Fruit fly (Drosophila melanogaster) whole organism, prepupa: ENCODE results near the gene grk.

Experiments
- CG10631 ChIP-seq: fragments of 200-800 bp; sonication (Bioruptor generic); optimal IDR thresholded peaks from 2 replicates; lab custom pipeline; 2016; ENCODE audit warnings: missing biosample characterization, missing genetic modification characterization
- CG10669 ChIP-seq: fragments of 200-800 bp; sonication (Bioruptor generic); optimal IDR thresholded peaks from 3 replicates; lab custom pipeline; 2018; ENCODE audit warnings: missing biosample characterization, mild to moderate bottlenecking, missing genetic modification characterization, moderate library complexity
- CG11294 ChIP-seq: fragments of 200-800 bp; sonication (Bioruptor generic); IDR thresholded peaks from 2 replicates; pipeline ENCODE4 v1.3.6; 2022; ENCODE audit warnings: missing biosample characterization, missing genetic modification characterization
- CG11762 ChIP-seq: fragments of 200-800 bp; sonication (Bioruptor generic); optimal IDR thresholded peaks from 3 replicates; lab custom pipeline; 2016; ENCODE audit warnings: missing biosample characterization, missing genetic modification characterization; ENCODE audit not compliant: insufficient read depth
- CG11902 ChIP-seq: fragments of 200-800 bp; sonication (Bioruptor generic); optimal IDR thresholded peaks from 3 replicates; lab custom pipeline; 2016; ENCODE audit warnings: missing biosample characterization, missing genetic modification characterization
- CG15336 ChIP-seq: fragments of 200-800 bp; sonication (Bioruptor generic); IDR thresholded peaks from 2 replicates; pipeline ENCODE4 v1.3.6; 2022; ENCODE audit warnings: missing biosample characterization, missing genetic modification characterization
- CG1621 ChIP-seq: fragments of 200-800 bp; sonication (Bioruptor generic); optimal IDR thresholded peaks from 3 replicates; lab custom pipeline; 2018; ENCODE audit warnings: missing biosample characterization, mild to moderate bottlenecking, missing genetic modification characterization
- CG3032 ChIP-seq: fragments of 200-800 bp; optimal IDR thresholded peaks from 2 replicates; lab custom pipeline; 2019; ENCODE audit warnings: missing biosample characterization, mild to moderate bottlenecking, missing genetic modification characterization, moderate library complexity
- CG31627 ChIP-seq: fragments of 200-800 bp; sonication (Bioruptor generic); optimal IDR thresholded peaks from 3 replicates; lab custom pipeline; 2016; ENCODE audit warnings: missing biosample characterization, missing genetic modification characterization
- CG32006 ChIP-seq: fragments of 200-800 bp; sonication (Bioruptor generic); optimal IDR thresholded peaks from 3 replicates; lab custom pipeline; 2017; ENCODE audit warnings: missing biosample characterization, mild to moderate bottlenecking, missing genetic modification characterization
- CG34406 ChIP-seq: fragments of 200-800 bp; sonication (Bioruptor generic); optimal IDR thresholded peaks from 3 replicates; lab custom pipeline; 2016; ENCODE audit warnings: missing biosample characterization, missing genetic modification characterization
- CG3919 ChIP-seq: fragments of 200-800 bp; sonication (Bioruptor generic); optimal IDR thresholded peaks from 3 replicates; lab custom pipeline; 2016; ENCODE audit warnings: missing biosample characterization, missing genetic modification characterization
- CG6163 ChIP-seq: fragments of 200-800 bp; sonication (Bioruptor generic); IDR thresholded peaks from 3 replicates; pipeline ENCODE4 v1.3.6; 2022; ENCODE audit warnings: missing biosample characterization, missing genetic modification characterization
- CG6792 ChIP-seq: fragments of 200-800 bp; sonication (Bioruptor generic); optimal IDR thresholded peaks from 3 replicates; lab custom pipeline; 2016; ENCODE audit warnings: missing biosample characterization, missing genetic modification characterization
- CG6808 ChIP-seq: fragments of 200-800 bp; sonication (Bioruptor generic); optimal IDR thresholded peaks from 3 replicates; lab custom pipeline; 2017; ENCODE audit warnings: missing biosample characterization, missing genetic modification characterization, mild to moderate bottlenecking, moderate library complexity, missing genetic modification reagents
- CG6854 ChIP-seq: fragments of 200-800 bp; sonication (Bioruptor generic); optimal IDR thresholded peaks from 2 replicates; lab custom pipeline; 2017; ENCODE audit warnings: missing biosample characterization, mild to moderate bottlenecking, missing genetic modification characterization
- CG8319 ChIP-seq: fragments of 200-800 bp; sonication (Bioruptor generic); optimal IDR thresholded peaks from 3 replicates; lab custom pipeline; 2016; ENCODE audit warnings: missing biosample characterization, missing genetic modification characterization
- CG8632 ChIP-seq: fragments of 200-800 bp; sonication (Bioruptor generic); optimal IDR thresholded peaks from 3 replicates; lab custom pipeline; 2016; ENCODE audit warnings: missing biosample characterization, missing genetic modification characterization
- CG9139 ChIP-seq: fragments of 200-800 bp; sonication (Bioruptor generic); optimal IDR thresholded peaks from 3 replicates; lab custom pipeline; 2017; ENCODE audit warnings: missing biosample characterization, mild to moderate bottlenecking, missing genetic modification characterization
- Eip75B ChIP-seq: fragments of 200-800 bp; sonication (Bioruptor generic); optimal IDR thresholded peaks from 3 replicates; lab custom pipeline; 2016; ENCODE audit warnings: missing biosample characterization, missing genetic modification characterization
- Eip78C ChIP-seq: fragments of 200-800 bp; sonication (Bioruptor generic); peaks from one replicate; lab custom pipeline; 2016; ENCODE audit warnings: missing biosample characterization, missing genetic modification characterization
- Eip93F ChIP-seq: fragments of 200-800 bp; sonication (Bioruptor generic); optimal IDR thresholded peaks from 2 replicates; lab custom pipeline; 2016; ENCODE audit warnings: missing biosample characterization, mild to moderate bottlenecking, missing genetic modification characterization
- Ets96B ChIP-seq: fragments of 200-800 bp; optimal IDR thresholded peaks from 2 replicates; lab custom pipeline; 2019; ENCODE audit warnings: missing biosample characterization, mild to moderate bottlenecking, missing genetic modification characterization, moderate library complexity
- Hr38 ChIP-seq: sonication (Bioruptor generic); optimal IDR thresholded peaks from 2 replicates; lab custom pipeline; 2016; ENCODE audit warnings: missing biosample characterization, missing genetic modification characterization
- Hr39 ChIP-seq: fragments of 200-800 bp; sonication (Bioruptor generic); optimal IDR thresholded peaks from 2 replicates; lab custom pipeline; 2016; ENCODE audit warnings: missing biosample characterization, missing genetic modification characterization
- Hr4 ChIP-seq: fragments of 200-800 bp; sonication (Bioruptor generic); optimal IDR thresholded peaks from 3 replicates; lab custom pipeline; 2016; ENCODE audit warnings: missing biosample characterization, missing genetic modification characterization
- Met ChIP-seq: fragments of 200-800 bp; sonication (Bioruptor generic); optimal IDR thresholded peaks from 3 replicates; lab custom pipeline; 2016; ENCODE audit warnings: missing biosample characterization, missing genetic modification characterization
- OdsH ChIP-seq: fragments of 200-800 bp; sonication (Bioruptor generic); optimal IDR thresholded peaks from 3 replicates; lab custom pipeline; 2016; ENCODE audit warnings: missing biosample characterization, missing genetic modification characterization
- Smox ChIP-seq: fragments of 200-800 bp; sonication (Bioruptor generic); optimal IDR thresholded peaks from 3 replicates; lab custom pipeline; 2016; ENCODE audit warnings: missing biosample characterization, missing genetic modification characterization
- Sox102F ChIP-seq: fragments of 200-800 bp; sonication (Bioruptor generic); optimal IDR thresholded peaks from 2 replicates; lab custom pipeline; 2016; ENCODE audit warnings: missing biosample characterization, mild to moderate bottlenecking, missing genetic modification characterization
- Sox14 ChIP-seq: fragments of 200-800 bp; sonication (Bioruptor generic); optimal IDR thresholded peaks from 3 replicates; lab custom pipeline; 2016; ENCODE audit warnings: missing biosample characterization, missing genetic modification characterization
- Sox15 ChIP-seq: fragments of 200-800 bp; sonication (Bioruptor generic); optimal IDR thresholded peaks from 3 replicates; lab custom pipeline; 2016; ENCODE audit warnings: missing biosample characterization, missing genetic modification characterization
- achi ChIP-seq: fragments of 200-800 bp; sonication (Bioruptor generic); optimal IDR thresholded peaks from 3 replicates; lab custom pipeline; 2016; ENCODE audit warnings: missing biosample characterization, missing genetic modification characterization
- acj6 ChIP-seq: fragments of 200-800 bp; sonication (Bioruptor generic); optimal IDR thresholded peaks from 3 replicates; lab custom pipeline; 2016; ENCODE audit warnings: missing biosample characterization, missing genetic modification characterization
- dac ChIP-seq: fragments of 200-800 bp; sonication (Bioruptor generic); optimal IDR thresholded peaks from 2 replicates; lab custom pipeline; 2017; ENCODE audit warnings: missing biosample characterization, mild to moderate bottlenecking, missing genetic modification characterization
- dsx ChIP-seq: fragments of 200-800 bp; optimal IDR thresholded peaks from 3 replicates; lab custom pipeline; 2019; ENCODE audit warnings: missing biosample characterization, mild to moderate bottlenecking, missing genetic modification characterization, moderate library complexity; ENCODE audit not compliant: poor library complexity, severe bottlenecking
- eg ChIP-seq: fragments of 200-800 bp; sonication (Bioruptor generic); IDR thresholded peaks from 3 replicates; pipeline ENCODE4 v1.3.6; 2022; ENCODE audit warnings: missing biosample characterization, missing genetic modification characterization
- fd59A ChIP-seq: fragments of 200-800 bp; sonication (Bioruptor generic); optimal IDR thresholded peaks from 2 replicates; lab custom pipeline; 2017; ENCODE audit warnings: missing biosample characterization, mild to moderate bottlenecking, missing genetic modification characterization, missing genetic modification reagents
- fkh ChIP-seq: fragments of 200-800 bp; sonication (Bioruptor generic); optimal IDR thresholded peaks from 3 replicates; lab custom pipeline; 2017; ENCODE audit warnings: missing biosample characterization, mild to moderate bottlenecking, missing genetic modification characterization, moderate library complexity
- lz ChIP-seq: fragments of 200-800 bp; sonication (Bioruptor generic); optimal IDR thresholded peaks from 3 replicates; lab custom pipeline; 2016; ENCODE audit warnings: missing biosample characterization, missing genetic modification characterization
- net ChIP-seq: fragments of 200-800 bp; sonication (Bioruptor generic); optimal IDR thresholded peaks from 3 replicates; lab custom pipeline; 2016; ENCODE audit warnings: missing biosample characterization, missing genetic modification characterization
- pdm3 ChIP-seq: fragments of 200-800 bp; sonication (Bioruptor generic); optimal IDR thresholded peaks from 3 replicates; lab custom pipeline; 2016; ENCODE audit warnings: missing biosample characterization, missing genetic modification characterization
- salr ChIP-seq, 2 experiments: fragments of 200-800 bp; sonication (Bioruptor generic); optimal IDR thresholded peaks; 3 replicates each; lab custom pipeline; 2016 to 2018; ENCODE audit warnings: missing biosample characterization in 2 of 2, missing genetic modification characterization in 2 of 2, mild to moderate bottlenecking in 1 of 2
- spab ChIP-seq: fragments of 200-800 bp; sonication (Bioruptor generic); optimal IDR thresholded peaks from 2 replicates; lab custom pipeline; 2017; ENCODE audit warnings: missing biosample characterization, mild to moderate bottlenecking, missing genetic modification characterization, missing genetic modification reagents
- ss ChIP-seq, 2 experiments: fragments of 200-800 bp; sonication (Bioruptor generic); optimal IDR thresholded peaks; 2 replicates in 1 of 2; 3 replicates in 1 of 2; lab custom pipeline; 2017 to 2018; ENCODE audit warnings: mild to moderate bottlenecking in 2 of 2, missing biosample characterization in 2 of 2, missing genetic modification characterization in 2 of 2, moderate library complexity in 1 of 2
- svp ChIP-seq: fragments of 200-800 bp; sonication (Bioruptor generic); peaks from one replicate; lab custom pipeline; 2016; ENCODE audit warnings: missing biosample characterization, missing genetic modification characterization
- vri ChIP-seq: fragments of 200-800 bp; sonication (Bioruptor generic); optimal IDR thresholded peaks from 3 replicates; lab custom pipeline; 2016; ENCODE audit warnings: missing biosample characterization, mild to moderate bottlenecking, missing genetic modification characterization

grk gene

dm6 chr2L:8421717-8422116 lies 11.7 kb downstream of the grk start:
- TF ChIP-seq CG6163 (no peak), spab (GFP tag; lab: Kevin White, UChicago) (no peak), CG3919 (no peak), Hr4 (GFP tag; lab: Kevin White, UChicago) (no peak), CG11294 (no peak), CG1621 (no peak), lz (GFP tag; lab: Kevin White, UChicago) (no peak), CG10669 (GFP tag; lab: Kevin White, UChicago) (no peak), fd59A (GFP tag; lab: Kevin White, UChicago) (no peak), OdsH (GFP tag; lab: Kevin White, UChicago) (no peak), CG11762 (GFP tag; lab: Kevin White, UChicago) (no peak), CG31627 (no peak), CG6854 (GFP tag; lab: Kevin White, UChicago) (no peak)
- TF ChIP-seq, all 60 proteins: peak for 0

DNA sequence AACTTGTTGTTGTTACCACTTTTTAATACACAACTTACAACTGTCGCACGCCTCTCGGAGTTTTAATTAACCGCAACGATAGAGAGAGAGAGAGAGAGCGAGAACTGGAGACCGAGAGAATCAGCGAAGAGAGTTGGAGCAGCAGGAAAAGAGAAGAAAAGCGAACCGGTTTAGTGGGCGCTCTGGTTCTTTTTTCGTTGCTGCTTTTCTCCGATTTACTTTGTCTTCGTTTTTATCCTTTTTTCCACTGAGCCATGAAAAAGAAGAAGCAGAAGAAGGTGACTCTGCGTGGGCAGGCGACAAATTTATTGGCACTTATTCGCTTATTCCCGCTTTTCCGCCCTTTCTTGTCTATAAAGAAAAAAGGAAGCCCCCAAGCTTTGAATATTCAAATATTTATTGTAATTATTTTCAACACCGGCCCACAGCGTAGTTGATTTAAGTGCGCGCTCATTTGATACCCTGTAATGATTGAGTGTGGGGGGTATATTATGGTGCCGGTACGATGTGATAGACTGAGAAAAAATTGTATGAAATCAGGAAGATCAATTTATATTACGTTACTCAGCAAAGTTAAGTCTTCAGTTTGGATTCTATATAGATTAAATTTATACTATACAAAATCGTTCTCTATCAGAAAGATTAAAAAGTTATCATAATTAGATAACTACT lies 13.0 kb downstream of the grk start:
- TF ChIP-seq eg, result peak; percentile 7; the same call in 1 of the 3 replicates
- TF ChIP-seq Eip93F (GFP tag; lab: Kevin White, UChicago), result no peak
- peak; percentile 7 for TF ChIP-seq Sox14
- TF ChIP-seq CG10631 (GFP tag; lab: Kevin White, UChicago), result peak; percentile 54
- TF ChIP-seq Hr4 (GFP tag; lab: Kevin White, UChicago), result peak; percentile 35
- peak; percentile 37 for TF ChIP-seq Ets96B (tag; lab: Kevin White, UChicago)
- no peak for TF ChIP-seq CG6792 (GFP tag; lab: Kevin White, UChicago)
- peak; percentile 11 for TF ChIP-seq Met (GFP tag; lab: Kevin White, UChicago)
- TF ChIP-seq CG6808, result peak; percentile 75
- TF ChIP-seq CG31627, result peak; percentile 2
- no peak for TF ChIP-seq lz (GFP tag; lab: Kevin White, UChicago)
- no peak for TF ChIP-seq CG34406 (GFP tag; lab: Kevin White, UChicago)
- TF ChIP-seq CG3919, result peak; percentile 9
- peak; percentile 63 for TF ChIP-seq CG32006 (GFP tag; lab: Kevin White, UChicago)
- TF ChIP-seq CG8632 (GFP tag; lab: Kevin White, UChicago), result peak; percentile 29
- TF ChIP-seq CG10669 (GFP tag; lab: Kevin White, UChicago), result peak; percentile 22
- TF ChIP-seq dsx (GFP tag; lab: Kevin White, UChicago), result peak; percentile 72
- no peak for TF ChIP-seq net (GFP tag; lab: Kevin White, UChicago)
- TF ChIP-seq CG9139 (GFP tag; lab: Kevin White, UChicago), result peak; percentile 67
- TF ChIP-seq Sox15 (GFP tag; lab: Kevin White, UChicago), result no peak
- TF ChIP-seq CG11902 (GFP tag; lab: Kevin White, UChicago), result no peak
- no peak for TF ChIP-seq dac (GFP tag; lab: Kevin White, UChicago)
- TF ChIP-seq Hr39, result no peak
- TF ChIP-seq CG15336 (GFP tag; lab: Robert Waterston, UW), result peak; percentile 32; the same call in 1 of the 2 replicates
- peak; percentile 27 for TF ChIP-seq CG3032 (tag; lab: Kevin White, UChicago)
- TF ChIP-seq Eip75B, result peak; percentile 15
- TF ChIP-seq fkh (GFP tag; lab: Kevin White, UChicago), result no peak
- peak; percentile 46 for TF ChIP-seq CG1621
- no peak for TF ChIP-seq salr (GFP tag; optimal IDR thresholded peaks at IDR 0.05; lab: Kevin White, UChicago)
- no peak for TF ChIP-seq Sox102F (GFP tag; lab: Kevin White, UChicago)
- peak; percentile 67 for TF ChIP-seq Eip78C (GFP tag; lab: Kevin White, UChicago)
- TF ChIP-seq pdm3 (GFP tag; lab: Kevin White, UChicago), result peak; percentile 17
- TF ChIP-seq ss (GFP tag; optimal IDR thresholded peaks at IDR 0.05; lab: Kevin White, UChicago), result peak; percentile 75 to 82
- TF ChIP-seq spab (GFP tag; lab: Kevin White, UChicago), result peak; percentile 40
- peak; percentile 14 for TF ChIP-seq acj6 (GFP tag; lab: Kevin White, UChicago)
- TF ChIP-seq fd59A (GFP tag; lab: Kevin White, UChicago), result peak; percentile 9
- TF ChIP-seq Hr38, result no peak
- peak; percentile 23 for TF ChIP-seq Smox (GFP tag; lab: Kevin White, UChicago)
- TF ChIP-seq CG6163, result peak; percentile 72; the same call in 2 of the 3 replicates
- peak; percentile 44 for TF ChIP-seq OdsH (GFP tag; lab: Kevin White, UChicago)
- peak; percentile 7 for TF ChIP-seq achi (GFP tag; lab: Kevin White, UChicago)
- no peak for TF ChIP-seq vri (GFP tag; lab: Kevin White, UChicago)
- no peak for TF ChIP-seq CG8319 (GFP tag; lab: Kevin White, UChicago)
- TF ChIP-seq svp, result peak; percentile 72
- no peak for TF ChIP-seq CG6854 (GFP tag; lab: Kevin White, UChicago)
